Worm (Caenorhabditis elegans): ENCODE data around the gene unc-64.

unc-64 gene

ce11 chrIII:13256438-13256928 lies 20.6 kb upstream of the unc-64 start, which contains the start of gene F56A8.3:
Gene F56A8.3, plus strand, starts transcription at chrIII:13256878.
- TF ChIP-seq nhr-120 (GFP tag; IDR thresholded peaks at IDR 0.05) (no peak), attf-3 (GFP tag; conservative IDR thresholded peaks at IDR 0.05) (peak; percentile 96), dpff-1 (tag; optimal IDR thresholded peaks at IDR 0.05) (no peak), hsf-1 (GFP tag; IDR thresholded peaks at IDR 0.05) (no peak), efl-1 (GFP tag; optimal IDR thresholded peaks at IDR 0.05) (peak; percentile 84), snpc-3.4 (tag; optimal IDR thresholded peaks at IDR 0.05) (peak; percentile 24), aptf-3 (GFP tag; IDR thresholded peaks at IDR 0.05) (no peak), sea-2 (GFP tag; IDR thresholded peaks at IDR 0.05) (no peak), let-607 (tag; optimal IDR thresholded peaks at IDR 0.05) (peak in 1 of 2 experiments; percentile 43), dpl-1 (GFP tag; optimal IDR thresholded peaks at IDR 0.05) (peak; percentile 83), ceh-40 (GFP tag; IDR thresholded peaks at IDR 0.05) (no peak), lin-54 (GFP tag; optimal IDR thresholded peaks at IDR 0.05) (peak; percentile 91), ztf-6 (GFP tag; IDR thresholded peaks at IDR 0.05) (no peak), lin-35 (GFP tag; optimal IDR thresholded peaks at IDR 0.05) (peak in 2 of 3 experiments; percentile 57 to 95), F52B5.7 (tag; optimal IDR thresholded peaks at IDR 0.05) (no peak), madf-8 (GFP tag; conservative IDR thresholded peaks at IDR 0.05) (no peak)

DNA sequence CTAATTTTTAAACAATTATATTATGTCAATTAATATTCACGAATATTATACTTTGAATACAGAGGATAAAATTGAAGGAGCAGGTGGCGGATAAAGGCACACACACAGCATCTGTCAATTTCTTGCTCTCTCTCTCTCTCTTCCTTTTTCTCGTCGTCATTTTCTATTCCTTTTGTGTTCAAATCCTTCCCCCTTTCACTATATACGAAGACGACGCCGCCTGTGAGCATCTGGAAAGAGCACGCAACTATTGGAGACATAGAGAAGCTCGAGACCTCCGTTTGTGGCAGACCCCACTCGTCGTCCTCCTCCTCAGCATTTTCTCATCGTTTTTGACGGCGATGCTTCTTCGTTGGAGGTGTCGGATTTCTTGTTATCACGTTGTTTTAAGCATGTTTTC lies 18.9 kb upstream of the unc-64 start:
- TF ChIP-seq zfh-2 (GFP tag; conservative IDR thresholded peaks at IDR 0.05) (peak; percentile 53; the same call in 1 of the 2 replicates), F22D6.2 (tag; optimal IDR thresholded peaks at IDR 0.05) (no peak), F33H1.4 (GFP tag; IDR thresholded peaks at IDR 0.05) (no peak), tbx-9 (tag; optimal IDR thresholded peaks at IDR 0.05; ENCODE audit: borderline replicate concordance) (no peak), tbp1 (GFP tag; optimal IDR thresholded peaks at IDR 0.05) (no peak), hmg-20 (GFP tag; IDR thresholded peaks at IDR 0.05) (no peak), lin-40 (tag; optimal IDR thresholded peaks at IDR 0.05) (no peak), ceh-27 (GFP tag; optimal IDR thresholded peaks at IDR 0.05) (peak; percentile 9), ceh-100 (GFP tag; IDR thresholded peaks at IDR 0.05) (no peak), F10E7.11 (tag; optimal IDR thresholded peaks at IDR 0.05) (no peak), nhr-179 (tag; optimal IDR thresholded peaks at IDR 0.05) (no peak), snpc-4 (GFP tag; optimal IDR thresholded peaks at IDR 0.05) (no peak), snpc-4 (tag; optimal IDR thresholded peaks at IDR 0.05) (no peak), F57A8.1 (GFP tag; optimal IDR thresholded peaks at IDR 0.05) (no peak), nfyb-1 (GFP tag; IDR thresholded peaks at IDR 0.05) (no peak), B0035.1 (tag; optimal IDR thresholded peaks at IDR 0.05) (no peak), mcd-1 (GFP tag; IDR thresholded peaks at IDR 0.05) (no peak), hmg-1.2 (GFP tag; IDR thresholded peaks at IDR 0.05) (peak; percentile 50; the same call in 1 of the 2 replicates), him-1 (tag; optimal IDR thresholded peaks at IDR 0.05) (no peak), Y95B8A.8 (GFP tag; IDR thresholded peaks at IDR 0.05) (no peak)

DNA sequence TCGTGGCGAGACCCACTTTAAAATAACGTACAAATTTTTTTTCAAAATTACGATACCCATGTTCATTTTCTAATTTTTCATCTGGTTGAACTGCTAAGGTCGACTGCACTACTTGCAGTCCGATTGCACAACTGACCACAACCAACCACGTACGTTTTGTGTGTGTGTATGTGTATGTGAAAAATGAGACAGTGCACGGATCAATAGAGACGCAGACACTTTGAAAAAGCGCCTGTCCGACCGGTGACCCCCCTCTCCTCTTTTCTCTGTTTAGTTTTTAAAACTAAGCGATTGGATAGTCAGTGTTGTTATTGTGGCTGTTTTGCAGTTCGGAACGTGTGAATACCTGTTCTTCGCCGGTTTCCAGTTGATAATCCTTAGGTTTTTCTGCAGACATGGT lies 18.3 kb upstream of the unc-64 start:
- TF ChIP-seq xnd-1 (tag; optimal IDR thresholded peaks at IDR 0.05) (no peak), lin-26 (GFP tag; IDR thresholded peaks at IDR 0.05) (0 out of 2 replicates have a peak, but pooled peaks have one; percentile 13), hmg-1.2 (GFP tag; IDR thresholded peaks at IDR 0.05) (peak; percentile 88), hmg-20 (GFP tag; IDR thresholded peaks at IDR 0.05) (no peak), let-607 (tag; optimal IDR thresholded peaks at IDR 0.05) (peak; percentile 75 to 81)
